Worm (Caenorhabditis elegans): ENCODE results near the gene mps-4.

- TF ChIP-seq pes-1 (GFP tag; IDR thresholded peaks at IDR 0.05) (no peak), ceh-13 (GFP tag; optimal IDR thresholded peaks at IDR 0.05) (no peak), hmbx-1 (tag; optimal IDR thresholded peaks at IDR 0.05) (no peak), flt-1 (GFP tag; IDR thresholded peaks at IDR 0.05) (no peak), tbx-11 (GFP tag; IDR thresholded peaks at IDR 0.05) (no peak), sea-1 (GFP tag; conservative IDR thresholded peaks at IDR 0.05) (no peak), ama-1 (optimal IDR thresholded peaks at IDR 0.05) (no peak), scrt-1 (GFP tag; IDR thresholded peaks at IDR 0.05) (no peak), tra-4 (tag; optimal IDR thresholded peaks at IDR 0.05) (no peak), tbx-37 (GFP tag; conservative IDR thresholded peaks at IDR 0.05) (no peak)
Observed at ce11 chrIII:8228916-8229315, 42.7 kb downstream of the mps-4 start.
